Worm (Caenorhabditis elegans) whole organism, L2 larva: ENCODE data around the gene F21A3.4.

Experiments used
- C34F6.9 ChIP-seq: fragments of 150-350 bp; optimal IDR thresholded peaks from 2 replicates; lab custom pipeline; 2014; ENCODE audit warnings: missing biosample characterization, missing genetic modification characterization
- F13H6.1 ChIP-seq: sonication (generic microtip); optimal IDR thresholded peaks from 2 replicates; lab custom pipeline; 2016; ENCODE audit warnings: missing genetic modification characterization, missing compliant biosample characterization
- Y55F3AM.14 ChIP-seq: fragments of 200-800 bp; sonication (Bioruptor generic); optimal IDR thresholded peaks from 2 replicates; lab custom pipeline; 2018; ENCODE audit warnings: mild to moderate bottlenecking, missing genetic modification characterization, missing compliant biosample characterization
- ZK546.5 ChIP-seq: sonication (generic microtip); optimal IDR thresholded peaks from 2 replicates; lab custom pipeline; 2017; ENCODE audit warnings: missing biosample characterization, missing genetic modification characterization
- alr-1 ChIP-seq: fragments of 150-350 bp; optimal IDR thresholded peaks from 2 replicates; lab custom pipeline; 2014; ENCODE audit warnings: missing biosample characterization, missing genetic modification characterization
- aly-2 ChIP-seq: fragments of 150-350 bp; optimal IDR thresholded peaks from 2 replicates; lab custom pipeline; 2014; ENCODE audit warnings: missing biosample characterization, missing genetic modification characterization
- ama-1 ChIP-seq: fragments of 150-350 bp; optimal IDR thresholded peaks from 2 replicates; lab custom pipeline; 2018; ENCODE audit warnings: inconsistent platforms
- blmp-1 ChIP-seq: sonication (generic microtip); optimal IDR thresholded peaks from 2 replicates; lab custom pipeline; 2017; ENCODE audit warnings: missing genetic modification characterization, mild to moderate bottlenecking, missing compliant biosample characterization, antibody characterized with exemption, moderate library complexity; ENCODE audit not compliant: insufficient read depth
- ceh-82 ChIP-seq: fragments of 150-350 bp; optimal IDR thresholded peaks from 2 replicates; lab custom pipeline; 2014; ENCODE audit warnings: missing biosample characterization, missing genetic modification characterization
- crh-2 ChIP-seq: sonication (generic microtip); optimal IDR thresholded peaks from 2 replicates; lab custom pipeline; 2017; ENCODE audit warnings: missing biosample characterization, missing genetic modification characterization
- dmd-4 ChIP-seq: sonication (generic microtip); optimal IDR thresholded peaks from 2 replicates; lab custom pipeline; 2017; ENCODE audit warnings: missing biosample characterization, missing genetic modification characterization
- egl-27 ChIP-seq: sonication (generic microtip); optimal IDR thresholded peaks from 3 replicates; lab custom pipeline; 2017; ENCODE audit warnings: missing biosample characterization, missing genetic modification reagents, missing genetic modification characterization
- elt-1 ChIP-seq: fragments of 150-350 bp; optimal IDR thresholded peaks from 2 replicates; lab custom pipeline; 2014; ENCODE audit warnings: missing biosample characterization, missing genetic modification characterization
- elt-3 ChIP-seq: sonication (generic microtip); optimal IDR thresholded peaks from 2 replicates; lab custom pipeline; 2017; ENCODE audit warnings: missing biosample characterization, missing genetic modification characterization
- fos-1 ChIP-seq: fragments of 150-350 bp; optimal IDR thresholded peaks from 2 replicates; lab custom pipeline; 2014; ENCODE audit warnings: missing biosample characterization, missing genetic modification characterization
- lin-11 ChIP-seq: fragments of 150-350 bp; sonication (generic microtip); optimal IDR thresholded peaks from 2 replicates; lab custom pipeline; 2014; ENCODE audit warnings: missing biosample characterization, missing genetic modification characterization, inconsistent platforms, mixed read lengths
- lin-13 ChIP-seq: fragments of 150-350 bp; optimal IDR thresholded peaks from 2 replicates; lab custom pipeline; 2014; ENCODE audit warnings: missing biosample characterization, missing genetic modification reagents, missing genetic modification characterization
- lin-39 ChIP-seq: fragments of 150-350 bp; optimal IDR thresholded peaks from 2 replicates; lab custom pipeline; 2014; ENCODE audit warnings: missing biosample characterization, missing genetic modification reagents, missing genetic modification characterization
- lsy-2 ChIP-seq, 2 experiments: fragments of 150-350 bp in 1 of 2; sonication (generic microtip) in 1 of 2; optimal IDR thresholded peaks; 2 replicates each; lab custom pipeline; 2014 to 2017; ENCODE audit warnings: missing biosample characterization in 2 of 2, missing genetic modification characterization in 2 of 2
- mab-5 ChIP-seq: fragments of 150-350 bp; optimal IDR thresholded peaks from 2 replicates; lab custom pipeline; 2014; ENCODE audit warnings: missing biosample characterization, missing genetic modification characterization
- mdl-1 ChIP-seq, 2 experiments: fragments of 150-350 bp in 1 of 2; sonication (generic microtip) in 1 of 2; optimal IDR thresholded peaks; 2 replicates each; lab custom pipeline; 2017; ENCODE audit warnings: missing biosample characterization in 2 of 2, missing genetic modification characterization in 2 of 2
- nhr-10 ChIP-seq: sonication (generic microtip); optimal IDR thresholded peaks from 2 replicates; lab custom pipeline; 2017; ENCODE audit warnings: missing biosample characterization, missing genetic modification characterization
- nhr-11 ChIP-seq: fragments of 150-350 bp; optimal IDR thresholded peaks from 2 replicates; lab custom pipeline; 2014; ENCODE audit warnings: missing biosample characterization, missing genetic modification characterization
- nhr-12 ChIP-seq: fragments of 150-350 bp; optimal IDR thresholded peaks from 2 replicates; lab custom pipeline; 2014; ENCODE audit warnings: missing biosample characterization, missing genetic modification characterization
- nhr-129 ChIP-seq: fragments of 150-350 bp; optimal IDR thresholded peaks from 2 replicates; lab custom pipeline; 2014; ENCODE audit warnings: missing biosample characterization, missing genetic modification characterization
- nhr-23 ChIP-seq: fragments of 150-350 bp; optimal IDR thresholded peaks from 2 replicates; lab custom pipeline; 2014; ENCODE audit warnings: missing biosample characterization, missing genetic modification reagents, missing genetic modification characterization
- nhr-237 ChIP-seq: fragments of 150-350 bp; optimal IDR thresholded peaks from 2 replicates; lab custom pipeline; 2014; ENCODE audit warnings: missing biosample characterization, missing genetic modification characterization
- nhr-25 ChIP-seq: fragments of 150-350 bp; sonication (generic microtip); optimal IDR thresholded peaks from 3 replicates; lab custom pipeline; 2014; ENCODE audit warnings: missing biosample characterization, missing genetic modification characterization
- nhr-6 ChIP-seq: fragments of 150-350 bp; optimal IDR thresholded peaks from 2 replicates; lab custom pipeline; 2014; ENCODE audit warnings: missing biosample characterization, missing genetic modification characterization
- peb-1 ChIP-seq: fragments of 150-350 bp; optimal IDR thresholded peaks from 2 replicates; lab custom pipeline; 2014; ENCODE audit warnings: missing biosample characterization, missing genetic modification characterization
- sem-4 ChIP-seq: fragments of 150-350 bp; optimal IDR thresholded peaks from 2 replicates; lab custom pipeline; 2014; ENCODE audit warnings: missing biosample characterization, missing genetic modification reagents, missing genetic modification characterization
- sma-3 ChIP-seq: sonication (generic microtip); optimal IDR thresholded peaks from 2 replicates; lab custom pipeline; 2016; ENCODE audit warnings: missing genetic modification reagents, missing genetic modification characterization, missing compliant biosample characterization
- sma-9 ChIP-seq, 2 experiments: fragments of 150-350 bp in 1 of 2; sonication (generic microtip) in 1 of 2; optimal IDR thresholded peaks; 2 replicates each; lab custom pipeline; 2014 to 2016; ENCODE audit warnings: missing genetic modification characterization in 2 of 2, mild to moderate bottlenecking in 1 of 2, missing biosample characterization in 1 of 2, missing compliant biosample characterization in 1 of 2, missing genetic modification reagents in 1 of 2, moderate library complexity in 1 of 2
- snpc-4 ChIP-seq: fragments of 150-350 bp; optimal IDR thresholded peaks from 2 replicates; lab custom pipeline; 2014; ENCODE audit warnings: missing biosample characterization, missing genetic modification characterization
- unc-39 ChIP-seq: fragments of 150-350 bp; optimal IDR thresholded peaks from 2 replicates; lab custom pipeline; 2014; ENCODE audit warnings: missing biosample characterization, missing genetic modification characterization
- unc-55 ChIP-seq: fragments of 150-350 bp; sonication (generic microtip); optimal IDR thresholded peaks from 3 replicates; lab custom pipeline; 2014; ENCODE audit warnings: missing biosample characterization, missing genetic modification reagents, missing genetic modification characterization
- zag-1 ChIP-seq: fragments of 150-350 bp; optimal IDR thresholded peaks from 2 replicates; lab custom pipeline; 2014; ENCODE audit warnings: missing biosample characterization, missing genetic modification characterization
- ztf-1 ChIP-seq: fragments of 200-800 bp; sonication (Bioruptor generic); conservative IDR thresholded peaks from 2 replicates; pipeline ENCODE4 v1.3.6; 2022; ENCODE audit warnings: missing genetic modification characterization, missing compliant biosample characterization
- ztf-11 ChIP-seq: sonication (generic microtip); optimal IDR thresholded peaks from 2 replicates; lab custom pipeline; 2017; ENCODE audit warnings: missing biosample characterization, missing genetic modification characterization
- ztf-4 ChIP-seq: fragments of 150-350 bp; optimal IDR thresholded peaks from 2 replicates; lab custom pipeline; 2014; ENCODE audit warnings: missing biosample characterization, missing genetic modification characterization

Gene F21A3.4

DNA sequence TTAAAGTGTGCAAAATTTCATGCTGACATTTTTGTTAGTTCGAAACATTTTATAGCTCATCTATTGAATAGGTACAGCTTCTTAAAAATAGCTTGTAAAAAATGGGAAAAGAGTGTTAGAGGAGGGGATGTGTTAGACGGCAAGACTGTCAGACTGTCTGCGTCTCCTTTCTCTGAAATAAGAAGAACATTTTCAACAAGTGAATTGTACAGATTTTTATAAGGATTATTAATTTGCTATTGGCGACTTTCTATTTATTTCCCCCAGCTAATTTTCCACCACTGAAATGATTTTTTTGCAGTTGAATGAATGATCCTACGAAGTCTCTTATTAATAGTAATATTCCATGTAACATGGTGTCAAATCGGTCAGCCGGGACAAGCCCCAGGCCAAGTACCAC, 38.0 kb upstream of the F21A3.4 start, which contains the start of gene C06B8.7:
TSS of gene C06B8.7 (plus strand) at position 301 of the 400 bp plus-strand sequence.
- TF ChIP-seq sma-3 (no peak), fos-1 (tag; lab: Kevin White, UChicago) (no peak), ztf-1 (GFP tag; lab: Robert Waterston, UW) (no peak), ceh-82 (tag; lab: Kevin White, UChicago) (no peak), nhr-6 (tag; lab: Kevin White, UChicago) (no peak), sem-4 (tag; lab: Kevin White, UChicago) (no peak), elt-3 (tag; lab: Kevin White, UChicago) (no peak), dmd-4 (tag; lab: Kevin White, UChicago) (no peak), lin-11 (no peak), unc-39 (tag; lab: Kevin White, UChicago) (no peak), lin-13 (GFP tag; lab: Kevin White, UChicago) (no peak), egl-27 (tag; lab: Kevin White, UChicago) (no peak)

DNA sequence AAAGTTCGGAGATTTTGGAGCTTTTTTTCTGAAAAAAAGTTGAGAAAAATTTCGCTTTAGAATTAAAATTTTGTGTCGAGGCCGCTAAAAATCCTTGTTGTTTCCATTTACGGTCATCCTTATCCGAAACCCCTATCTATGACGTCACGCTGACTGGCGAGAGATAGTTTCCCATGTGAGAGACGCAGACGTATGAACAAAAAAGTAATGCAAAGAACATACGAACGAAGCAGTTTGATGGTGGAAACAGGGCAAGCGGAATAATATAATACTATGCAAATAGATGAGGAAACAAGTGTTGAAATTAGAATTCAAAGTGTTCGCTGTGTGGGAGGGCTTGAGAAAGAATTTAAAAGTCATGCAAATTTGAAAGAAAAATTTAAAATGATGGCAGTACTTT, 37.3 kb upstream of the F21A3.4 start:
- TF ChIP-seq sma-9 (GFP tag; optimal IDR thresholded peaks at IDR 0.05; lab: Kevin White, UChicago) (peak; percentile 41), sma-9 (tag; optimal IDR thresholded peaks at IDR 0.05; lab: Kevin White, UChicago) (no peak), fos-1 (tag; lab: Kevin White, UChicago) (peak; percentile 36), ztf-1 (GFP tag; lab: Robert Waterston, UW) (no peak)
- TF ChIP-seq, all 48 proteins: peak for 2

DNA sequence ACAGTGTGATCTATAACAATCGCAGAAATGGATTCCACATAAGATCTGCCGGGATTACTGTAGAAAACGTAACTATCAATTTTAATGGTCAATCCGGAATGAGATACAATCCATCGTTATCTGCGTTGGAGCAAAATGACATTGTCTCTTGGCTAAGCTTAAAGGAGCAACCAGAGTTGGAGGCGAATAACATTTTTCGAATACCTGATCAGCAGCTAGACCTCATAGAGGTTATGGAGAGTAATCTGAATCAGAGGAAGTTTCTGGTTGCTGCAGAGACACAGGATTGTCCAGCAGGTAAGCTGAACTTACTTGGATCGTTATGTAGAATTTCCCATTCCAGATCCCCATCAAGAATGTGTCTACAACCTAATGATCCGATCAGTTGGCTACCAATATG, 32.8 kb upstream of the F21A3.4 start:
- no peak for TF ChIP-seq elt-1 (tag; lab: Kevin White, UChicago)
- TF ChIP-seq nhr-23 (tag; lab: Kevin White, UChicago), result no peak
- TF ChIP-seq ztf-11 (tag; lab: Kevin White, UChicago), result no peak
- TF ChIP-seq elt-3 (tag; lab: Kevin White, UChicago), result no peak
- no peak for TF ChIP-seq nhr-10 (tag; lab: Kevin White, UChicago)
- no peak for TF ChIP-seq ZK546.5
- no peak for TF ChIP-seq ama-1 (lab: Kevin White, UChicago)
- TF ChIP-seq alr-1, result no peak
- TF ChIP-seq nhr-25, result no peak

DNA sequence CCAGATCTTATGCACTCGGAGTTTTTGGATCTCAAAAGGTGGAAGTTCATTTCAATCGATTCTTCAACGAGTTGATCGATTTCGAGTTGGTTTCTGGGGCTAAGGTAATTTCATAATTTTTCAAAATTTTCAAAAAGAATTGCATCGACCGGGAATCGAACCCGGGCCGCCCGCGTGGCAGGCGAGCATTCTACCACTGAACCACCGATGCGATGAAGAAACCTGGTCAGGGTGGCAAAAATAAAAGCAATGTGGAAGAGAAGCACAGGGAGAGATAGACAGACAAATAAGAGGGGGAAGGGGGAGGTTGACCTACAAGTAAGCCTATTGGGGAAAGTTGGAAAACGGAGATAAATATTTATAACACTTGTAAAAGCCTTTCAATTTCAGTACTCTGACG, 31.4 kb upstream of the F21A3.4 start:
- no peak for TF ChIP-seq mab-5
- TF ChIP-seq sma-9 (GFP tag; optimal IDR thresholded peaks at IDR 0.05; lab: Kevin White, UChicago), result peak; percentile 22
- no peak for TF ChIP-seq sma-9 (tag; optimal IDR thresholded peaks at IDR 0.05; lab: Kevin White, UChicago)
- no peak for TF ChIP-seq ztf-1 (GFP tag; lab: Robert Waterston, UW)
- no peak for TF ChIP-seq unc-55 (GFP tag; lab: Kevin White, UChicago)
- TF ChIP-seq ztf-11 (tag; lab: Kevin White, UChicago), result no peak
- TF ChIP-seq aly-2 (tag; lab: Kevin White, UChicago), result no peak
- TF ChIP-seq nhr-129 (tag; lab: Kevin White, UChicago), result peak; percentile 43
- no peak for TF ChIP-seq ztf-4 (tag; lab: Kevin White, UChicago)
- TF ChIP-seq ceh-82 (tag; lab: Kevin White, UChicago), result no peak
- TF ChIP-seq sem-4 (tag; lab: Kevin White, UChicago), result no peak
- no peak for TF ChIP-seq zag-1
- no peak for TF ChIP-seq nhr-10 (tag; lab: Kevin White, UChicago)
- peak in 1 of 2 experiments; percentile 28 for TF ChIP-seq lsy-2 (tag; optimal IDR thresholded peaks at IDR 0.05; lab: Kevin White, UChicago)
- TF ChIP-seq peb-1 (tag; lab: Kevin White, UChicago), result no peak
- peak; percentile 54 for TF ChIP-seq fos-1 (tag; lab: Kevin White, UChicago)
- TF ChIP-seq elt-1 (tag; lab: Kevin White, UChicago), result no peak
- TF ChIP-seq F13H6.1 (tag; lab: Kevin White, UChicago), result peak; percentile 12
- peak; percentile 48 for TF ChIP-seq sma-3
- no peak for TF ChIP-seq blmp-1 (tag; lab: Kevin White, UChicago)
- no peak for TF ChIP-seq nhr-23 (tag; lab: Kevin White, UChicago)
- no peak for TF ChIP-seq elt-3 (tag; lab: Kevin White, UChicago)
- no peak for TF ChIP-seq nhr-25
- TF ChIP-seq nhr-6 (tag; lab: Kevin White, UChicago), result no peak
- peak; percentile 17 for TF ChIP-seq snpc-4
- TF ChIP-seq lin-39 (tag; lab: Kevin White, UChicago), result no peak
- no peak for TF ChIP-seq nhr-237 (tag; lab: Kevin White, UChicago)
- TF ChIP-seq nhr-12 (tag; lab: Kevin White, UChicago), result no peak
- no peak for TF ChIP-seq mdl-1 (tag; optimal IDR thresholded peaks at IDR 0.05; lab: Kevin White, UChicago)
- no peak for TF ChIP-seq C34F6.9
- peak; percentile 84 for TF ChIP-seq crh-2
- no peak for TF ChIP-seq nhr-11 (tag; lab: Kevin White, UChicago)
- peak; percentile 4 for TF ChIP-seq egl-27 (tag; lab: Kevin White, UChicago)
- TF ChIP-seq lin-11, result peak; percentile 42
- TF ChIP-seq Y55F3AM.14 (GFP tag; lab: Kevin White, UChicago), result no peak
